Worm (Caenorhabditis elegans): ENCODE data around the gene xrn-1.

xrn-1 gene

DNA sequence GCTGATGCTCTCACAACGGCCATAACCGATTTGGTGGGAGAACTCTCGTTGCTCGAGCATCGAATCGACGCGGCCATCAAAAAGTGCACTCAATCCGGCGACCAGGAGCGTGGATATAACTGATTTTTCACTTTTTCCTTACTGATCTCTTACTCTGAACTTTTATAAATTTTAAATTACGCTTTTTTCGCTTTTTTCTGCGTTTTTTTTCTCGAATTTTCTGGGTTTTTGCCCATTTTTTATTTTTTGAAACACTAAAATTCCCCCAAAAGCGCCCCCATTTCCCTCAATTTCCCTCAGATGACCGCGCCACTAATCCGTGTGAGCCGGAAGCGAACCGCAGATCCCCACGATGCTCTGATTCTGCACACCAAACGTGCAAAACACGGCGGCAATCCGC lies 8.3 kb upstream of the xrn-1 start, which contains the start of gene W01G7.4:
Gene W01G7.4 (plus strand): TSS at position 301 of the 400 bp plus-strand sequence.
- TF ChIP-seq ZK546.5 (tag; optimal IDR thresholded peaks at IDR 0.05) (no peak), nhr-237 (tag; optimal IDR thresholded peaks at IDR 0.05) (no peak), skn-1 (tag; optimal IDR thresholded peaks at IDR 0.05) (no peak), Y55F3AM.14 (GFP tag; optimal IDR thresholded peaks at IDR 0.05) (no peak), gmeb-1 (tag; optimal IDR thresholded peaks at IDR 0.05) (no peak), lin-39 (tag; optimal IDR thresholded peaks at IDR 0.05) (no peak), ama-1 (optimal IDR thresholded peaks at IDR 0.05) (no peak), R02D3.7 (tag; optimal IDR thresholded peaks at IDR 0.05) (no peak), mbf-1 (tag; optimal IDR thresholded peaks at IDR 0.05) (no peak), nhr-25 (tag; optimal IDR thresholded peaks at IDR 0.05) (no peak), nhr-21 (tag; optimal IDR thresholded peaks at IDR 0.05) (no peak), sma-3 (GFP tag; optimal IDR thresholded peaks at IDR 0.05) (no peak), sma-9 (GFP tag; optimal IDR thresholded peaks at IDR 0.05) (no peak), sma-9 (tag; optimal IDR thresholded peaks at IDR 0.05) (no peak), lsy-2 (tag; optimal IDR thresholded peaks at IDR 0.05) (no peak), sem-4 (tag; optimal IDR thresholded peaks at IDR 0.05) (no peak), dmd-4 (tag; optimal IDR thresholded peaks at IDR 0.05) (no peak), nhr-6 (tag; optimal IDR thresholded peaks at IDR 0.05) (no peak), ceh-16 (tag; optimal IDR thresholded peaks at IDR 0.05) (no peak), C34F6.9 (tag; optimal IDR thresholded peaks at IDR 0.05) (no peak)

DNA sequence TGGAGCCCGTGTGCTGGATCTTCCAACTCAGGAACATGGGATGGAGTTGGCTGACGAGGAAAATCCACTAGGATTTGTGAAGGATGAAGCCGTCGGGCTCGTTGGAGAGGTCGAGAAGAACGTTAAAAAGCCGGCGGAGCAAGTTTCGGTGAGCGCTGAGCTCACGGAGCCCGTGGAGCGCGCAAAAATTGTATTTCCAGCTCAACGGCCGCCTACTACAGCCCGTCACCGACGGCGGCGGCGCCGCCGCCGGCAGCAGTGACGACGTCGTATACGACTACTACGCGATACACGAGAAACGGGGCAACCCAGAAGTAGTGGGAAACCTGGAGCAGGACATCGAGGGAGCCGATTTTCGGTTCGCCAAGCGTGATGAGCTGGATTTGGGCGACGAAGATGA lies 7.8 kb upstream of the xrn-1 start:
- no peak for TF ChIP-seq nhr-237 (tag; optimal IDR thresholded peaks at IDR 0.05)
- TF ChIP-seq dmd-4 (tag; optimal IDR thresholded peaks at IDR 0.05), result no peak
- TF ChIP-seq sma-9 (GFP tag; optimal IDR thresholded peaks at IDR 0.05), result no peak
- TF ChIP-seq sma-9 (tag; optimal IDR thresholded peaks at IDR 0.05), result no peak
- no peak for TF ChIP-seq unc-39 (tag; optimal IDR thresholded peaks at IDR 0.05)
- TF ChIP-seq zag-1 (tag; optimal IDR thresholded peaks at IDR 0.05), result no peak
- TF ChIP-seq peb-1 (tag; optimal IDR thresholded peaks at IDR 0.05), result no peak
- TF ChIP-seq fos-1 (tag; optimal IDR thresholded peaks at IDR 0.05), result no peak
- no peak for TF ChIP-seq mdl-1 (tag; optimal IDR thresholded peaks at IDR 0.05)
- no peak for TF ChIP-seq elt-1 (tag; optimal IDR thresholded peaks at IDR 0.05)
- TF ChIP-seq ceh-16 (tag; optimal IDR thresholded peaks at IDR 0.05), result no peak
- no peak for TF ChIP-seq lin-11 (tag; optimal IDR thresholded peaks at IDR 0.05)
- no peak for TF ChIP-seq ztf-1 (GFP tag; conservative IDR thresholded peaks at IDR 0.05)
- no peak for TF ChIP-seq Y55F3AM.14 (GFP tag; optimal IDR thresholded peaks at IDR 0.05)
- no peak for TF ChIP-seq blmp-1 (tag; optimal IDR thresholded peaks at IDR 0.05; ENCODE audit: insufficient read depth)
- TF ChIP-seq sma-3 (GFP tag; optimal IDR thresholded peaks at IDR 0.05), result no peak
- no peak for TF ChIP-seq lin-13 (GFP tag; optimal IDR thresholded peaks at IDR 0.05)
- no peak for TF ChIP-seq nhr-25 (tag; optimal IDR thresholded peaks at IDR 0.05)
- TF ChIP-seq nhr-11 (tag; optimal IDR thresholded peaks at IDR 0.05), result no peak
- TF ChIP-seq lsy-2 (tag; optimal IDR thresholded peaks at IDR 0.05), result no peak

DNA sequence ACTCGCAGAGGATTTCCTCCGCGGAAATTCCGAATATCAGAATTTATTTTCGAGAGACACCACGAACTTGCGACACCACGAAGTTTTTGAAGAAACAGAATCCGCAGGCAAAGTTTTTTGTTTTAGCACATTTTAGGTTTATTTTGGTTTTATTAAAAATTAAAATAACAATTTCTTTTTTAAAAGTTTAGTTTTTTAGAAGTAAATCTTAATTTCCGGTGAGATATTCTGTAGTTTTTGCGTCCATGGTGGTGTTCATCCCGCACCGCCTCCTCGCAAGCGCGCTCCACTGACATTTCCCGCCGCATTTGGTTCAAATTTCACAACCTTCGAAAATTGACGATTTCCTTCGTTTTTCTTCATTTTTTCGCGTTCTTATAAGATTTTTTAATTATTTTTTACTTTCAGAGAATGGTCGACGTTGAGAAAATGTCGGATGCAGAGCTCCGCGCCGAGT lies 5.6 kb upstream of the xrn-1 start, which contains the start of gene lem-2:
Gene lem-2 (plus strand): TSS at position 407 of the 457 bp plus-strand sequence.
- peak; percentile 89 for TF ChIP-seq sma-3 (GFP tag; optimal IDR thresholded peaks at IDR 0.05)
- TF ChIP-seq mab-5 (tag; optimal IDR thresholded peaks at IDR 0.05), result no peak
- peak; percentile 14 for TF ChIP-seq fos-1 (tag; optimal IDR thresholded peaks at IDR 0.05)
- TF ChIP-seq snpc-4 (tag; optimal IDR thresholded peaks at IDR 0.05), result no peak
- no peak for TF ChIP-seq nhr-10 (tag; optimal IDR thresholded peaks at IDR 0.05)
- peak; percentile 83 for TF ChIP-seq C34F6.9 (tag; optimal IDR thresholded peaks at IDR 0.05)
- TF ChIP-seq nhr-25 (tag; optimal IDR thresholded peaks at IDR 0.05), result peak; percentile 50
- TF ChIP-seq lin-11 (tag; optimal IDR thresholded peaks at IDR 0.05), result peak; percentile 56
- TF ChIP-seq ama-1 (optimal IDR thresholded peaks at IDR 0.05), result no peak
- TF ChIP-seq unc-39 (tag; optimal IDR thresholded peaks at IDR 0.05), result no peak
- TF ChIP-seq mbf-1 (tag; optimal IDR thresholded peaks at IDR 0.05), result no peak
- no peak for TF ChIP-seq elt-1 (tag; optimal IDR thresholded peaks at IDR 0.05)
- TF ChIP-seq lin-13 (GFP tag; optimal IDR thresholded peaks at IDR 0.05), result peak; percentile 79
- TF ChIP-seq nhr-21 (tag; optimal IDR thresholded peaks at IDR 0.05), result peak; percentile 25
- TF ChIP-seq skn-1 (tag; optimal IDR thresholded peaks at IDR 0.05), result no peak
- peak; percentile 18 for TF ChIP-seq sem-4 (tag; optimal IDR thresholded peaks at IDR 0.05)
- TF ChIP-seq Y55F3AM.14 (GFP tag; optimal IDR thresholded peaks at IDR 0.05), result no peak
- peak; percentile 50 to 78 for TF ChIP-seq lsy-2 (tag; optimal IDR thresholded peaks at IDR 0.05)
- TF ChIP-seq ztf-11 (tag; optimal IDR thresholded peaks at IDR 0.05), result no peak
- peak; percentile 9 for TF ChIP-seq blmp-1 (tag; optimal IDR thresholded peaks at IDR 0.05; ENCODE audit: insufficient read depth)
- peak; percentile 47 for TF ChIP-seq egl-27 (tag; optimal IDR thresholded peaks at IDR 0.05)
- TF ChIP-seq ZK546.5 (tag; optimal IDR thresholded peaks at IDR 0.05), result no peak
- TF ChIP-seq unc-55 (GFP tag; optimal IDR thresholded peaks at IDR 0.05), result peak; percentile 79
- TF ChIP-seq nhr-6 (tag; optimal IDR thresholded peaks at IDR 0.05), result no peak
- TF ChIP-seq dmd-4 (tag; optimal IDR thresholded peaks at IDR 0.05), result no peak
- peak; percentile 64 for TF ChIP-seq crh-2 (tag; optimal IDR thresholded peaks at IDR 0.05)
- TF ChIP-seq nhr-129 (tag; optimal IDR thresholded peaks at IDR 0.05), result peak; percentile 51
- TF ChIP-seq aly-2 (tag; optimal IDR thresholded peaks at IDR 0.05), result no peak
- TF ChIP-seq ztf-4 (tag; optimal IDR thresholded peaks at IDR 0.05), result no peak
- TF ChIP-seq gmeb-1 (tag; optimal IDR thresholded peaks at IDR 0.05), result peak; percentile 74
- peak; percentile 62 for TF ChIP-seq F13H6.1 (tag; optimal IDR thresholded peaks at IDR 0.05)
